Worm (Caenorhabditis elegans) whole organism, mixed stage, embryonic: ENCODE data around the gene Y75B8A.19.

Source experiments
- elt-3 ChIP-seq: fragments of 150-350 bp; optimal IDR thresholded peaks from 2 replicates; lab custom pipeline; 2014; ENCODE audit warnings: missing biosample characterization, missing genetic modification characterization
- mls-2 ChIP-seq: sonication (generic microtip); optimal IDR thresholded peaks from 2 replicates; lab custom pipeline; 2016; ENCODE audit warnings: mild to moderate bottlenecking, missing genetic modification characterization, moderate library complexity, missing compliant biosample characterization
- nhr-28 ChIP-seq: fragments of 150-350 bp; optimal IDR thresholded peaks from 2 replicates; lab custom pipeline; 2014; ENCODE audit warnings: missing biosample characterization, missing genetic modification characterization
- pha-4 ChIP-seq: fragments of 150-350 bp; optimal IDR thresholded peaks from 2 replicates; lab custom pipeline; 2018; ENCODE audit warnings: missing biosample characterization, missing genetic modification reagents, missing genetic modification characterization
- sem-2 ChIP-seq: fragments of 200-800 bp; sonication (Bioruptor generic); optimal IDR thresholded peaks from 2 replicates; lab custom pipeline; 2018; ENCODE audit warnings: mild to moderate bottlenecking, missing genetic modification characterization, missing compliant biosample characterization
- sptf-1 ChIP-seq: sonication (generic microtip); optimal IDR thresholded peaks from 2 replicates; lab custom pipeline; 2017; ENCODE audit warnings: mild to moderate bottlenecking, missing genetic modification characterization, moderate library complexity, missing compliant biosample characterization
- unc-39 ChIP-seq: fragments of 150-350 bp; optimal IDR thresholded peaks from 2 replicates; lab custom pipeline; 2014; ENCODE audit warnings: missing biosample characterization, missing genetic modification characterization
- unc-62 ChIP-seq: fragments of 150-350 bp; optimal IDR thresholded peaks from 2 replicates; lab custom pipeline; 2014; ENCODE audit warnings: missing biosample characterization, missing genetic modification reagents, missing genetic modification characterization
- ztf-11 ChIP-seq: fragments of 150-350 bp; optimal IDR thresholded peaks from 2 replicates; lab custom pipeline; 2014; ENCODE audit warnings: missing biosample characterization, missing genetic modification characterization

ce11 chrIII:12233493-12233892 is 7.1 kb downstream of the Y75B8A.19 start:
- no peak for TF ChIP-seq unc-62
- no peak for TF ChIP-seq elt-3 (tag; lab: Kevin White, UChicago)
- TF ChIP-seq nhr-28 (tag; lab: Kevin White, UChicago), result no peak
- TF ChIP-seq ztf-11, result no peak
- TF ChIP-seq mls-2, result no peak
- no peak for TF ChIP-seq sem-2 (GFP tag; lab: Kevin White, UChicago)
- TF ChIP-seq pha-4 (tag; lab: Kevin White, UChicago), result no peak
- no peak for TF ChIP-seq unc-39 (tag; lab: Kevin White, UChicago)
- TF ChIP-seq sptf-1 (tag; lab: Kevin White, UChicago), result peak; percentile 51
